Worm (Caenorhabditis elegans): Measurements from ENCODE around the gene glb-7.

DNA sequence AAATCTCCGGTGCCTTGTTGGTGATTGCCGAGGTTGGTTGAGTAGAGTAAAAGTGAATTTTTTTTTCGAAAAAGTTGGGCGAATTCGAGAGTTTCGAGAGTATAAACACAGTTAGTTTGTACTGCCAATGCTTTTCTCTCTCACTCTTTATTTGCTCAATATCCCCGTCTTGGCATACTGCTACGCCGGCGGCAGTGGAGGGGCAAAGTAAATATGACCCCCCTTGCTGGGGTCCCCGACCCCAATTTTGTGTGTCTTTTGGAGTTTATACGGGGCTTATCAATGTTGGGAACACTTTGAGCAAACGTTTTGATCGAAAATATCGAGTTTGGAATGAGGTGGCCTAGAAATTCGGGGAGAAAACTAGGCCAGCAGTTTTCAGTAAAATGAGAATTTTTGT is 45.9 kb downstream of the glb-7 start, which contains the start of gene C54E4.4:
- TF ChIP-seq mdl-1 (tag; optimal IDR thresholded peaks at IDR 0.05) = no peak
- no peak for TF ChIP-seq ama-1 (optimal IDR thresholded peaks at IDR 0.05)
- no peak for TF ChIP-seq nhr-77 (tag; optimal IDR thresholded peaks at IDR 0.05)
- TF ChIP-seq ceh-82 (tag; optimal IDR thresholded peaks at IDR 0.05) = no peak
- no peak for TF ChIP-seq nhr-25 (tag; optimal IDR thresholded peaks at IDR 0.05)
- TF ChIP-seq egl-27 (tag; optimal IDR thresholded peaks at IDR 0.05) = no peak
